Worm (Caenorhabditis elegans): ENCODE measurements around the gene toe-2.
A peak's percentile ranks its signal among the peaks of the same experiment; 100 is the strongest.

toe-2 gene

DNA sequence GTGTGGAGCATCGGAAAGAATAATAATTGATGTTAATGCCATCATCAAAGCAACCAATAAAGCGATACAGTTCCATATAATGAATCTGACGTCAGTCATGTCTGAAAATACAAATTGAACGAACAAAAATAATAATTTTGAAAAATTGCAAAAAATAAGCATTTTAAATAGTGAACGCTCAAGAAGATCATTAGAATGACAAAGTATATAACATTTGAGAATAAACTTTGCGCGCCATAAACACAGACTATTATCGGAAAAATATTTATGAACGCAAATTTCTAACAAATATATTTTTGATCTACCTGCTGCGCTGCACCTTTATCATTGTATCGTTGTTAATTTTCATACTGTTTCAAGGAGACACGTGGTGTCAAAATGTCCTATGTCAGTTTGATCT lies 19.8 kb downstream of the toe-2 start, which contains the start of gene R05G9.3:
Gene R05G9.3, minus strand, starts transcription at position 101 of the 400 bp plus-strand sequence.
- no peak for TF ChIP-seq ztf-11 (tag; optimal IDR thresholded peaks at IDR 0.05)
- no peak for TF ChIP-seq nhr-237 (tag; optimal IDR thresholded peaks at IDR 0.05)
- no peak for TF ChIP-seq set-16 (GFP tag; IDR thresholded peaks at IDR 0.05)
- no peak for TF ChIP-seq pha-4 (GFP tag; IDR thresholded peaks at IDR 0.05)
- no peak for TF ChIP-seq pha-4 (tag; optimal IDR thresholded peaks at IDR 0.05)
- no peak for TF ChIP-seq zfp-2 (tag; optimal IDR thresholded peaks at IDR 0.05)
- TF ChIP-seq ztf-7 (tag; optimal IDR thresholded peaks at IDR 0.05): no peak
- no peak for TF ChIP-seq mdt-29 (GFP tag; IDR thresholded peaks at IDR 0.05)
- no peak for TF ChIP-seq nhr-76 (tag; optimal IDR thresholded peaks at IDR 0.05)
- no peak for TF ChIP-seq Y48G9A.11 (GFP tag; IDR thresholded peaks at IDR 0.05)
- TF ChIP-seq nhr-10 (tag; optimal IDR thresholded peaks at IDR 0.05): no peak
- no peak for TF ChIP-seq lin-39 (tag; optimal IDR thresholded peaks at IDR 0.05)
- TF ChIP-seq Y5F2A.4 (GFP tag; optimal IDR thresholded peaks at IDR 0.05): no peak
- no peak for TF ChIP-seq lin-15B (tag; optimal IDR thresholded peaks at IDR 0.05)

DNA sequence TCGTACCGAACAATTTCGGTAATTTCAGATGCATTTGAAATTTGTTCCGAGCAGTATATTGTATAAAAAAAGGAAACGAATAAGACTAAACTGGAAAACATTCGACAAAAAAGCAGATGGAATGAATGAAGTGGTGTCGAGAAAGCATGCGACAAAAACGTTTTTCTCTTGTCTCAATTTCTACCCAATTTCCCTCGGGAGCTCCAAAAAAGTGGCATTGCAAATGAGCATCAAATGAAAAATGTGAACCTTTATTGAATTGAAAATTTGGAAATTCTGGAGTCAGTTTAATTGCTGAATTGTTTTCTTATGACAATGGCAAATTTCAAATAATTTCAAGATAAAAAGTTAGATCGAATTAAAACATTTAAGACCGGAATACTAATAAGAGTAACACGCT lies 21.0 kb downstream of the toe-2 start, which contains the start of gene R05G9.5:
Gene R05G9.5, minus strand, starts transcription at position 101 of the 400 bp plus-strand sequence.
- TF ChIP-seq R02D3.7 (tag; optimal IDR thresholded peaks at IDR 0.05) (no peak), nhr-10 (tag; optimal IDR thresholded peaks at IDR 0.05) (no peak), unc-39 (tag; optimal IDR thresholded peaks at IDR 0.05) (no peak), nhr-6 (tag; optimal IDR thresholded peaks at IDR 0.05) (no peak), hif-1 (tag; optimal IDR thresholded peaks at IDR 0.05) (no peak), ceh-20 (GFP tag; IDR thresholded peaks at IDR 0.05) (no peak), cey-2 (tag; optimal IDR thresholded peaks at IDR 0.05; ENCODE audit: borderline replicate concordance, insufficient read depth) (no peak)

DNA sequence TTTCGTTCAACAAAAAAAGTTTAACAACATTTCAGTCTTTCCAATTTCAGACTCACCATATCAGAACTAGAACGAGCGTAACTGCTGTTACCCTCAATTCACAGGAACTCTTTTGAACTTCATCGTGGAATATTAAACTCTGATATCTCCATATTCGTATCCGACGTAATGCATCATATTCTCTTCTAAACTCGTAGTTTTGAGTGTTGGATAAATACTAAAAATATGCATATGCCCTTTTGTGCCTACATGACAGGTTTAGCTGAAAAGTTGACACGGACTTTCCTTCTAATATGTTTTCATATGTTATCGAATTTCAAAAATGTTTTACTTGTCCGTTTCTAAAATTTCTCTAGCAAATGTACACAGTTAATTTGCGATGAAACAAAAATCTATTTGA lies 22.1 kb downstream of the toe-2 start, which contains the start of gene twk-49:
Gene twk-49, minus strand, starts transcription at position 101 of the 400 bp plus-strand sequence.
- TF ChIP-seq ceh-28 (tag; optimal IDR thresholded peaks at IDR 0.05): no peak
- peak in 1 of 2 experiments; percentile 36 for TF ChIP-seq unc-62 (GFP tag; optimal IDR thresholded peaks at IDR 0.05 in 1 of 2)
- TF ChIP-seq unc-62 (tag; optimal IDR thresholded peaks at IDR 0.05): no peak

DNA sequence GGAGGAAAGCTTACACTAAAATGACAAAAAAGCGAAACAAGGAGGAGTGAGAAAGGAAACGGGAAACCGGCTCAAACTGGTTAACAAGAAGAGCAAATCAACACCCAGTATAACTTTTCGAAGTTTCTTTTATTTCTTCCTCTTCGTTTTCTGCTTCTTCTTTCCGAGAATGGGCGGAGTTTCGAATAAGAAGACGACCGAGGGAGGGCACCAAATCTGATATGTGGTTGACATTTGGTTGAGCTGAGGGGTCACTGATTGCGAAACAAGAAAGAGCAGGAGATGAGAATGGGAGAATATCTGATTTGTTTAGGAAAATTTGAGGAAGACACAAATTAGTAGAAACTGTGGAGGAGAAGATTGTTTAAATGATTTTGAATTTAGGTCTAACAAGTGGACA lies 22.6 kb downstream of the toe-2 start:
- TF ChIP-seq ztf-11 (tag; optimal IDR thresholded peaks at IDR 0.05) (no peak), ctbp-1 (GFP tag; IDR thresholded peaks at IDR 0.05) (0 out of 2 replicates have a peak, but pooled peaks have one; percentile 33), lsy-2 (tag; optimal IDR thresholded peaks at IDR 0.05) (peak in 1 of 2 experiments; percentile 8)

DNA sequence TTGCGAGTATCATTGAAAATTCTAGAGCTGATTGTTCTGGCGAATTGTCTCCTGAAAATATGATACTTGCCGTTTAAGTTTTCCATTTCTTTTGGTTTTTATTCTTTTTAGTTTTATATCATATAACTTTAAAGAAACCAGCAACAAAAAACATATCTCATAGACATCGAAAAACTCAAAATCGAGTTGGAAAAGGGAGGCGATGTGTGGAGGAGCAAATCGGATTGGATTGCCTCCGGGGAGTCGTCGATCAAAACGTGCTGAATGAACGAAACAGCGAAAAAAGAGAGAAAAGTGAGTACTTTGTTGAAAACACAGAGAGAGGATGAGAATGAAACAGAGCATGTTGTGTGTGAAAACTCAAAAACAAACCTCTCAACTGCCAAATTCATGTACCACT lies 24.0 kb downstream of the toe-2 start:
- TF ChIP-seq F37D6.2 (tag; optimal IDR thresholded peaks at IDR 0.05): no peak
- peak in 1 of 2 experiments; percentile 66 for TF ChIP-seq unc-62 (GFP tag; optimal IDR thresholded peaks at IDR 0.05 in 1 of 2)
- no peak for TF ChIP-seq unc-62 (tag; optimal IDR thresholded peaks at IDR 0.05)

DNA sequence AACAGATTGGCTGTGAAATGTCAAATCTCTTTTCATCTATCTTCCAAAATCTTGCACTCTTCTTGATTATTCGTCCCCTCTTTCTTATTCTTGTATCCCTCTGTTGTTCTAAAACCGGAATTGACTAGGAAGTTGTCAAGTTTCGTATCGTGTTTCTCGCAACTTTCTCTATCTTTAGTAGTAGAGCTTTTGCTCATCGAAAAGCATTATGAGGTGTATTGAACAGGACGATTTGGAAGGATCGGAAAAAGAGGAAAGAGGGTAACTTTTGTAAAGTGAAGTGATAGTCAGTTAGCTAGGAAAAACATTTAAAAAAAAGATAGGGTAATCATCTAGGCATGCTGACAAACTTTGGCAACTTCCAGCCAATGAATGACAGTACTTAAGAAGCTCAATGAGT lies 24.7 kb downstream of the toe-2 start:
- TF ChIP-seq unc-62 (GFP tag; optimal IDR thresholded peaks at IDR 0.05 in 1 of 2): peak in 1 of 2 experiments; percentile 17
- TF ChIP-seq unc-62 (tag; optimal IDR thresholded peaks at IDR 0.05): no peak
- TF ChIP-seq D1046.2 (GFP tag; IDR thresholded peaks at IDR 0.05): no peak
- no peak for TF ChIP-seq Y48G9A.11 (GFP tag; IDR thresholded peaks at IDR 0.05)
- TF ChIP-seq aha-1 (tag): peak; percentile 92

DNA sequence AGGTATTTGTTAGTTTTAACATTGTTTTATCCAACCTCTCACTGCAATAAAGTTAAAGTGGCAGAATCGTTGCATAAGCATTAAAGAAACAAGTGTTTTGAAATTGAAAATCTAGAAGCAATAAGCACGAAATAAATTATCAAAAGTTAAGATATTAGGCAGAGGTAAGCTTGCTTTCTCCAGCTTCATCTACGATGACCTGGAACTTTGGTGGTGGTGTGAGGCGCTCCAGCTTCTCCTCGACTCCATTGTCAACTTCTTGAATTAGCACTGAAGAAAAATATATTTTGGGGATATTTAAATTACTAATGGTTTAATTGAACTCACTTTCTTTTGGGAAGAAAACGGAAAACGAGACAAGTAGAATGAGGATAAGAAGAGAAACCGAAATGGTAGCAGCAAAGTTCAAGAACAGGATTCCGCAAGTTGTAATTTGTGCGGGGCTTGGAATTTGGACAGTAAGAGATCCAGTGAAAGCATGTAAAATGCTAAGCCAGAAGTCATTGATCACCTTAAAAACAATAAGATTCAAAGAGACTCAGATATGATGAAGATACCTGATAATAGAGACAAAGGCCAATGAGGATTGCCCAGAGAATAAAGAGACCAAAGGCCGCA lies 27.4 kb downstream of the toe-2 start:
- peak; percentile 31 for TF ChIP-seq duxl-1 (tag; optimal IDR thresholded peaks at IDR 0.05; ENCODE audit: poor library complexity)
- no peak for TF ChIP-seq daf-16 (GFP tag; optimal IDR thresholded peaks at IDR 0.05)
- no peak for TF ChIP-seq daf-16 (tag; optimal IDR thresholded peaks at IDR 0.05)
- TF ChIP-seq unc-62 (GFP tag; optimal IDR thresholded peaks at IDR 0.05 in 1 of 2): peak in 1 of 2 experiments; percentile 94
- TF ChIP-seq unc-62 (tag; optimal IDR thresholded peaks at IDR 0.05): no peak
- TF ChIP-seq F49E8.2 (tag; optimal IDR thresholded peaks at IDR 0.05; ENCODE audit: borderline replicate concordance): peak; percentile 26
- peak in 1 of 2 experiments; percentile 27 for TF ChIP-seq lsy-2 (tag; optimal IDR thresholded peaks at IDR 0.05)
- peak; percentile 52; the same call in 1 of the 2 replicates for TF ChIP-seq Y48G9A.11 (GFP tag; IDR thresholded peaks at IDR 0.05)
- peak; percentile 49 for TF ChIP-seq lin-38 (GFP tag; IDR thresholded peaks at IDR 0.05)
- no peak for TF ChIP-seq Y105C5A.15 (GFP tag; IDR thresholded peaks at IDR 0.05)

All from whole organism, L4 larva.